Fruit fly (Drosophila melanogaster) whole organism, embryonic: ENCODE results near the gene Cat.

Experiments used
- CG10321 ChIP-seq: fragments of 200-800 bp; sonication (Bioruptor generic); IDR thresholded peaks from 2 replicates; pipeline ENCODE4 v1.3.6; 2022; ENCODE audit warnings: missing biosample characterization, missing genetic modification characterization
- CG11247 ChIP-seq: fragments of 200-800 bp; sonication (Bioruptor generic); IDR thresholded peaks from 2 replicates; pipeline ENCODE4 v1.3.6; 2022; ENCODE audit warnings: missing biosample characterization, missing genetic modification characterization
- CG12219 ChIP-seq: fragments of 200-800 bp; sonication (Bioruptor generic); optimal IDR thresholded peaks from 3 replicates; lab custom pipeline; 2018; ENCODE audit warnings: missing biosample characterization, mild to moderate bottlenecking, missing genetic modification characterization
- CG13624 ChIP-seq: fragments of 200-800 bp; sonication (Bioruptor generic); optimal IDR thresholded peaks from 2 replicates; lab custom pipeline; 2016; ENCODE audit warnings: missing biosample characterization, missing genetic modification characterization
- CG13894 ChIP-seq: fragments of 200-800 bp; sonication (Bioruptor generic); optimal IDR thresholded peaks from 3 replicates; lab custom pipeline; 2018; ENCODE audit warnings: missing biosample characterization, mild to moderate bottlenecking, missing genetic modification characterization, moderate library complexity
- CG2199 ChIP-seq: fragments of 200-800 bp; sonication (Bioruptor generic); IDR thresholded peaks from 3 replicates; pipeline ENCODE4 v1.3.6; 2022; ENCODE audit warnings: missing biosample characterization, missing genetic modification characterization
- CG2678 ChIP-seq: fragments of 200-800 bp; sonication (Bioruptor generic); optimal IDR thresholded peaks from 3 replicates; lab custom pipeline; 2019; ENCODE audit warnings: missing biosample characterization, mild to moderate bottlenecking, missing genetic modification characterization, moderate library complexity
- CG3065 ChIP-seq: fragments of 200-800 bp; sonication (Bioruptor generic); optimal IDR thresholded peaks from 2 replicates; lab custom pipeline; 2016; ENCODE audit warnings: missing biosample characterization, missing genetic modification characterization
- CG31224 ChIP-seq: fragments of 200-800 bp; sonication (Bioruptor generic); IDR thresholded peaks from 2 replicates; pipeline ENCODE4 v1.3.6; 2022; ENCODE audit warnings: missing biosample characterization, missing genetic modification characterization
- CG3281 ChIP-seq: fragments of 200-800 bp; sonication (Bioruptor generic); optimal IDR thresholded peaks from 3 replicates; lab custom pipeline; 2017; ENCODE audit warnings: missing biosample characterization, mild to moderate bottlenecking, missing genetic modification characterization
- CG3407 ChIP-seq: fragments of 200-800 bp; sonication (Bioruptor generic); optimal IDR thresholded peaks from 2 replicates; lab custom pipeline; 2018; ENCODE audit warnings: missing biosample characterization, mild to moderate bottlenecking, missing genetic modification characterization
- CG34376 ChIP-seq: fragments of 200-800 bp; sonication (Bioruptor generic); optimal IDR thresholded peaks from 2 replicates; lab custom pipeline; 2018; ENCODE audit warnings: missing biosample characterization, mild to moderate bottlenecking, missing genetic modification characterization
- CG3726 ChIP-seq: fragments of 200-800 bp; sonication (Bioruptor generic); IDR thresholded peaks from 3 replicates; pipeline ENCODE4, ENCODE4 v1.3.6; 2022; ENCODE audit warnings: missing biosample characterization, missing genetic modification characterization
- CG42726 ChIP-seq: fragments of 200-800 bp; sonication (Bioruptor generic); IDR thresholded peaks from 2 replicates; pipeline ENCODE4 v1.3.6; 2022; ENCODE audit warnings: missing biosample characterization, missing genetic modification characterization; ENCODE audit not compliant: partially characterized antibody
- CG4820 ChIP-seq: fragments of 200-800 bp; sonication (Bioruptor generic); optimal IDR thresholded peaks from 3 replicates; lab custom pipeline; 2016; ENCODE audit warnings: missing biosample characterization, missing genetic modification characterization
- CG8765 ChIP-seq: fragments of 200-800 bp; sonication (Bioruptor generic); IDR thresholded peaks from 2 replicates; pipeline ENCODE4 v1.3.6; 2022; ENCODE audit warnings: missing biosample characterization, missing genetic modification characterization
- CG9437 ChIP-seq: fragments of 200-800 bp; sonication (Bioruptor generic); optimal IDR thresholded peaks from 2 replicates; lab custom pipeline; 2018; ENCODE audit warnings: missing biosample characterization, mild to moderate bottlenecking, missing genetic modification characterization
- Deaf1 ChIP-seq: fragments of 200-800 bp; optimal IDR thresholded peaks from 3 replicates; lab custom pipeline; 2019; ENCODE audit warnings: missing biosample characterization, mild to moderate bottlenecking, missing genetic modification characterization, moderate library complexity
- Dek ChIP-seq: fragments of 200-800 bp; sonication (Bioruptor generic); optimal IDR thresholded peaks from 3 replicates; lab custom pipeline; 2019; ENCODE audit warnings: missing biosample characterization, mild to moderate bottlenecking, missing genetic modification characterization, moderate library complexity
- Dp ChIP-seq: fragments of 200-800 bp; sonication (Bioruptor generic); optimal IDR thresholded peaks from 2 replicates; lab custom pipeline; 2018; ENCODE audit warnings: missing biosample characterization, mild to moderate bottlenecking, missing genetic modification characterization, moderate library complexity
- ERR ChIP-seq: fragments of 200-800 bp; sonication (Bioruptor generic); optimal IDR thresholded peaks from 2 replicates; lab custom pipeline; 2016; ENCODE audit warnings: missing biosample characterization, missing genetic modification characterization
- Fer3 ChIP-seq: fragments of 200-800 bp; sonication (Bioruptor generic); optimal IDR thresholded peaks from 2 replicates; lab custom pipeline; 2018; ENCODE audit warnings: missing biosample characterization, mild to moderate bottlenecking, missing genetic modification characterization, moderate library complexity
- H15 ChIP-seq: fragments of 200-800 bp; sonication (Bioruptor generic); IDR thresholded peaks from 3 replicates; pipeline ENCODE4 v1.3.6; 2022; ENCODE audit warnings: missing biosample characterization, missing genetic modification characterization
- HLH54F ChIP-seq: fragments of 200-800 bp; sonication (Bioruptor generic); optimal IDR thresholded peaks from 3 replicates; lab custom pipeline; 2016; ENCODE audit warnings: missing biosample characterization, missing genetic modification characterization
- Lpt ChIP-seq: fragments of >200 bp; optimal IDR thresholded peaks from 2 replicates; lab custom pipeline; 2018; ENCODE audit warnings: missing biosample characterization, missing genetic modification characterization
- Med ChIP-seq: fragments of 200-800 bp; sonication (Bioruptor generic); peaks from one replicate; lab custom pipeline; 2016; ENCODE audit warnings: missing biosample characterization, missing genetic modification characterization, mild to moderate bottlenecking, inconsistent platforms, moderate library complexity
- Pdp1 ChIP-seq, 2 experiments: fragments of 200-800 bp; sonication (Bioruptor generic); optimal IDR thresholded peaks; 3 replicates each; lab custom pipeline; 2016; ENCODE audit warnings: missing biosample characterization in 2 of 2, missing genetic modification characterization in 2 of 2, mild to moderate bottlenecking in 1 of 2, moderate library complexity in 1 of 2
- Rx ChIP-seq: fragments of 200-800 bp; sonication (Bioruptor generic); IDR thresholded peaks from 2 replicates; pipeline ENCODE4 v1.3.6; 2022; ENCODE audit warnings: missing biosample characterization, missing genetic modification characterization
- ap ChIP-seq: fragments of 200-800 bp; sonication (Bioruptor generic); IDR thresholded peaks from 2 replicates; pipeline ENCODE4 v1.3.6; 2022; ENCODE audit warnings: missing biosample characterization, missing genetic modification characterization
- ara ChIP-seq: fragments of 200-800 bp; sonication (Bioruptor generic); IDR thresholded peaks from 2 replicates; pipeline ENCODE4 v1.3.6; 2022; ENCODE audit warnings: missing biosample characterization, missing genetic modification characterization
- bowl ChIP-seq: fragments of 200-800 bp; sonication (Bioruptor generic); IDR thresholded peaks from 2 replicates; pipeline ENCODE4 v1.3.6; 2022; ENCODE audit warnings: missing biosample characterization, missing genetic modification characterization
- cato ChIP-seq: fragments of 200-800 bp; sonication (Bioruptor generic); optimal IDR thresholded peaks from 2 replicates; lab custom pipeline; 2016; ENCODE audit warnings: missing biosample characterization, missing genetic modification characterization, borderline replicate concordance
- cg ChIP-seq: fragments of 200-800 bp; sonication (Bioruptor generic); optimal IDR thresholded peaks from 3 replicates; lab custom pipeline; 2019; ENCODE audit warnings: missing biosample characterization, mild to moderate bottlenecking, missing genetic modification characterization, moderate library complexity
- chif ChIP-seq, 2 experiments: fragments of 200-800 bp; sonication (Bioruptor generic); optimal IDR thresholded peaks; 3 replicates each; lab custom pipeline; 2016; ENCODE audit warnings: missing biosample characterization in 2 of 2, missing genetic modification characterization in 2 of 2
- chinmo ChIP-seq: fragments of 200-800 bp; sonication (Bioruptor generic); IDR thresholded peaks from 4 replicates; pipeline ENCODE4 v1.3.6; 2022; ENCODE audit warnings: missing biosample characterization, missing genetic modification characterization; ENCODE audit not compliant: partially characterized antibody
- danr ChIP-seq: fragments of 200-800 bp; sonication (Bioruptor generic); IDR thresholded peaks from 2 replicates; pipeline ENCODE4 v1.3.6; 2022; ENCODE audit warnings: missing biosample characterization, missing genetic modification characterization
- gem ChIP-seq: fragments of 200-800 bp; sonication (Bioruptor generic); optimal IDR thresholded peaks from 2 replicates; lab custom pipeline; 2019; ENCODE audit warnings: missing biosample characterization, mild to moderate bottlenecking, missing genetic modification characterization, moderate library complexity
- ind ChIP-seq: fragments of 200-800 bp; sonication (Bioruptor generic); optimal IDR thresholded peaks from 3 replicates; lab custom pipeline; 2016; ENCODE audit warnings: missing biosample characterization, missing genetic modification characterization
- jumu ChIP-seq: fragments of 200-800 bp; sonication (Bioruptor generic); optimal IDR thresholded peaks from 3 replicates; lab custom pipeline; 2016; ENCODE audit warnings: missing biosample characterization, missing genetic modification characterization
- klu ChIP-seq: fragments of 200-800 bp; sonication (Bioruptor generic); IDR thresholded peaks from 2 replicates; pipeline ENCODE4 v1.3.6; 2022; ENCODE audit warnings: missing biosample characterization, missing genetic modification characterization
- mld ChIP-seq: fragments of 200-800 bp; sonication (Bioruptor generic); IDR thresholded peaks from 3 replicates; pipeline ENCODE4 v1.3.6; 2022; ENCODE audit warnings: missing biosample characterization, missing genetic modification characterization; ENCODE audit not compliant: partially characterized antibody
- pb ChIP-seq: fragments of 200-800 bp; sonication (Bioruptor generic); optimal IDR thresholded peaks from 3 replicates; lab custom pipeline; 2016; ENCODE audit warnings: missing biosample characterization, missing genetic modification characterization
- row ChIP-seq: fragments of 200-800 bp; sonication (Bioruptor generic); IDR thresholded peaks from 3 replicates; pipeline ENCODE4 v1.3.6; 2022; ENCODE audit warnings: missing biosample characterization, missing genetic modification characterization
- sd ChIP-seq: fragments of 200-800 bp; sonication (Bioruptor generic); optimal IDR thresholded peaks from 3 replicates; lab custom pipeline; 2018; ENCODE audit warnings: missing biosample characterization, mild to moderate bottlenecking, missing genetic modification characterization, moderate library complexity
- sens ChIP-seq: fragments of 200-800 bp; sonication (Bioruptor generic); peaks from one replicate; lab custom pipeline; 2016; ENCODE audit warnings: missing biosample characterization, missing genetic modification characterization
- sim ChIP-seq: fragments of 200-800 bp; sonication (Bioruptor generic); IDR thresholded peaks from 2 replicates; pipeline ENCODE4 v1.3.6; 2022; ENCODE audit warnings: missing biosample characterization, missing genetic modification characterization
- tap ChIP-seq: fragments of 200-800 bp; optimal IDR thresholded peaks from 3 replicates; lab custom pipeline; 2019; ENCODE audit warnings: missing biosample characterization, mild to moderate bottlenecking, missing genetic modification characterization, moderate library complexity
- tgo ChIP-seq: fragments of 200-800 bp; sonication (Bioruptor generic); IDR thresholded peaks from 3 replicates; pipeline ENCODE4 v1.3.6; 2022; ENCODE audit warnings: missing biosample characterization, missing genetic modification characterization
- toy ChIP-seq: fragments of 200-800 bp; sonication (Bioruptor generic); IDR thresholded peaks from 2 replicates; pipeline ENCODE4 v1.3.6; 2022; ENCODE audit warnings: missing biosample characterization, missing genetic modification characterization
- yki ChIP-seq: fragments of >200 bp; optimal IDR thresholded peaks from 3 replicates; lab custom pipeline; 2018

Cat gene

DNA sequence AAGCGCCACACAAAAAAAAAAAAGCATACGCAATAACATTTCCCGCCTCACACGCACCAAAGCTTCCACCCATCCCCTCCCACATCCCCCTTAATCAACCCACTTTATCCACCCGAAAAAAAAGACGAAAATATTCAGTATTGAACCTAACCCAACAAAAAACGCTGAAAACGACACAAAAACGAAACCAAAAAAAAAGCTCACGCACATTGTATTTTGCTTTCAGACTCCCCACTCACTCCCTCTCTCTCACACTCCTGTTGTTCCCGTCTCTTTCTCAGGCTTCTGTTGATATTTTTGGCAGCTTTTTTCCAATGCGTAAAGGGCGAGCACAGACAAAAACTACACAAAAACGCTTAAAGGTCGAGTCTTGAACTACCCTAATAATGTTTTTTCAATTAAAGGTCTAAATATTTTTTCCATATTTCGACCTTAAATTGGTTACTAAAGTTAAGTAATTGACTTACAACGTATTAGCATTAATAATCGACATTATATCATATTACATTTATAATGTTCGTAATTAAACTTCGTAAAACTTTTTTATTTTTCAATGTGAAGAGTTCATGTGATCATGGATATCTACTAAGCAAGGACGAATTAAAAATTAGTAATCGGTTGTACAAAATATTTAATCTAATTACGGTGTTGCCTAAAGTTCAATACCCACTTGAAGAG, 35.8 kb upstream of the Cat start (continued):
- TF ChIP-seq pb (GFP tag; lab: Kevin White, UChicago) (no peak), CG2199 (peak; percentile 58; the same call in 2 of the 3 replicates), CG2678 (tag; lab: Kevin White, UChicago) (peak; percentile 87), ERR (GFP tag; lab: Kevin White, UChicago) (peak; percentile 37), CG3726 (GFP tag; lab: Robert Waterston, UW) (peak; percentile 12; the same call in 1 of the 3 replicates), CG12219 (GFP tag; lab: Kevin White, UChicago) (peak; percentile 14), toy (0 out of 2 replicates have a peak, but pooled peaks have one; percentile 1), CG13624 (GFP tag; lab: Kevin White, UChicago) (peak; percentile 66), CG42726 (GFP tag; lab: Robert Waterston, UW) (0 out of 2 replicates have a peak, but pooled peaks have one; percentile 22), CG11247 (GFP tag; lab: Robert Waterston, UW) (no peak), Rx (GFP tag; lab: Robert Waterston, UW) (0 out of 2 replicates have a peak, but pooled peaks have one; percentile 20), gem (tag; lab: Kevin White, UChicago) (peak; percentile 87), chif (GFP tag; optimal IDR thresholded peaks at IDR 0.05; lab: Kevin White, UChicago) (peak; percentile 32 to 49), CG3407 (GFP tag; lab: Kevin White, UChicago) (no peak), HLH54F (GFP tag; lab: Kevin White, UChicago) (peak; percentile 52), CG13894 (tag; lab: Kevin White, UChicago) (peak; percentile 9), sd (tag; lab: Kevin White, UChicago) (peak; percentile 83), CG4820 (GFP tag; lab: Kevin White, UChicago) (peak; percentile 56), Fer3 (tag; lab: Kevin White, UChicago) (peak; percentile 66), tap (tag; lab: Kevin White, UChicago) (peak; percentile 65), ap (GFP tag; lab: Robert Waterston, UW) (peak; percentile 28; the same call in 1 of the 2 replicates), CG34376 (peak; percentile 71), Pdp1 (GFP tag; optimal IDR thresholded peaks at IDR 0.05; lab: Kevin White, UChicago) (peak; percentile 57 to 73), Lpt (GFP tag; lab: Kevin White, UChicago) (no peak), cato (GFP tag; lab: Kevin White, UChicago) (peak; percentile 57), tgo (GFP tag; lab: Robert Waterston, UW) (peak; percentile 66; the same call in 2 of the 3 replicates), ara (GFP tag; lab: Robert Waterston, UW) (no peak), CG9437 (GFP tag; lab: Kevin White, UChicago) (peak; percentile 72), CG31224 (GFP tag; lab: Robert Waterston, UW) (no peak), jumu (GFP tag; lab: Kevin White, UChicago) (no peak), Dp (GFP tag; lab: Kevin White, UChicago) (peak; percentile 19)

DNA sequence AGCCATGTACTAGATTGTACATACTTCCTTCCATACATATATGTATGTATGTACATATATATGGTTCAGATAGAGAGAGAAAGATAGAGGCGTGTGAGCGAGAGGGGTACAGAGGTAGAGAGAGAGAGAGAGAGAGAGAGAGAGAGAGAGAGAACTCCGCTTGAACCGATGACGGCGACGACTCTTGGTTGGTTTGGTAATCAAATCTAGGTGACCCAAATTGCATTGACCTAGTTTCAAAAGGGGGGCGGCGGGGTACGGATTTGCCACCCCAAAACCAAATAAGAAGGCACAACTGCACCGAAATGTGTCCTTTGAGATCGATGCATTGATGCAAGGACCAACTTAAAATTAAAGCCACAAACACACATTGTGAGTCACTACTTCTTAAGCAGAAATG, 34.5 kb upstream of the Cat start:
- no peak for TF ChIP-seq CG8765 (GFP tag; lab: Robert Waterston, UW)
- 0 out of 4 replicates have a peak, but pooled peaks have one; percentile 69 for TF ChIP-seq chinmo (GFP tag; lab: Robert Waterston, UW)
- no peak for TF ChIP-seq CG3281
- peak; percentile 18 for TF ChIP-seq sens (GFP tag; lab: Kevin White, UChicago)
- TF ChIP-seq sim (GFP tag; lab: Robert Waterston, UW), result no peak
- TF ChIP-seq CG3065 (GFP tag; lab: Kevin White, UChicago), result no peak
- TF ChIP-seq Deaf1 (tag; lab: Kevin White, UChicago), result peak; percentile 78
- peak; percentile 64 for TF ChIP-seq Med (GFP tag; lab: Kevin White, UChicago)
- TF ChIP-seq danr (GFP tag; lab: Robert Waterston, UW), result no peak
- peak; percentile 23; the same call in 1 of the 3 replicates for TF ChIP-seq H15
- TF ChIP-seq ind (GFP tag; lab: Kevin White, UChicago), result no peak
- peak; percentile 66; the same call in 1 of the 2 replicates for TF ChIP-seq CG10321 (GFP tag; lab: Robert Waterston, UW)
- TF ChIP-seq row (GFP tag; lab: Robert Waterston, UW), result 0 out of 3 replicates have a peak, but pooled peaks have one; percentile 21
- 0 out of 2 replicates have a peak, but pooled peaks have one; percentile 16 for TF ChIP-seq bowl (GFP tag; lab: Robert Waterston, UW)
- TF ChIP-seq mld (GFP tag; lab: Robert Waterston, UW), result 0 out of 3 replicates have a peak, but pooled peaks have one; percentile 43
- peak; percentile 20 for TF ChIP-seq yki (lab: Kevin White, UChicago)
- no peak for TF ChIP-seq Dek (tag; lab: Kevin White, UChicago)
- TF ChIP-seq cg (GFP tag; lab: Kevin White, UChicago), result peak; percentile 11
- no peak for TF ChIP-seq klu (GFP tag; lab: Robert Waterston, UW)
